Worm (Caenorhabditis elegans): ENCODE measurements around the gene F52E1.9.

F52E1.9 gene

ce11 chrV:8426210-8426609 lies 23.7 kb upstream of the F52E1.9 start:
- no peak for TF ChIP-seq mdl-1 (tag; optimal IDR thresholded peaks at IDR 0.05)
- TF ChIP-seq ztf-4 (tag; optimal IDR thresholded peaks at IDR 0.05), result no peak
- TF ChIP-seq fos-1 (tag; optimal IDR thresholded peaks at IDR 0.05), result no peak
- TF ChIP-seq pha-4 (tag; optimal IDR thresholded peaks at IDR 0.05), result peak; percentile 14
- no peak for TF ChIP-seq ceh-9 (tag; optimal IDR thresholded peaks at IDR 0.05)
- TF ChIP-seq mml-1 (tag; optimal IDR thresholded peaks at IDR 0.05), result no peak
- no peak for TF ChIP-seq ZK546.5 (tag; optimal IDR thresholded peaks at IDR 0.05)
- TF ChIP-seq nfya-1 (tag; optimal IDR thresholded peaks at IDR 0.05; ENCODE audit: insufficient read depth), result peak; percentile 37
- no peak for TF ChIP-seq daf-12 (tag; optimal IDR thresholded peaks at IDR 0.05)

- TF ChIP-seq elt-2 (tag; optimal IDR thresholded peaks at IDR 0.05), result peak; percentile 92
- TF ChIP-seq nhr-67 (tag; optimal IDR thresholded peaks at IDR 0.05), result no peak
- peak; percentile 9 for TF ChIP-seq jun-1 (tag; optimal IDR thresholded peaks at IDR 0.05)
- TF ChIP-seq pqm-1 (tag; optimal IDR thresholded peaks at IDR 0.05), result peak; percentile 88
- peak; percentile 23 for TF ChIP-seq ztf-4 (tag; optimal IDR thresholded peaks at IDR 0.05)
- peak; percentile 73 for TF ChIP-seq pha-4 (tag; optimal IDR thresholded peaks at IDR 0.05)
- no peak for TF ChIP-seq lsy-12 (tag; optimal IDR thresholded peaks at IDR 0.05)
- TF ChIP-seq ama-1 (optimal IDR thresholded peaks at IDR 0.05), result peak; percentile 16
- peak; percentile 14 for TF ChIP-seq nhr-25 (tag; optimal IDR thresholded peaks at IDR 0.05)
These were observed 22.7 kb upstream of the F52E1.9 start for ce11 chrV:8424840-8425814.

- TF ChIP-seq nhr-77 (tag; optimal IDR thresholded peaks at IDR 0.05), result no peak
- TF ChIP-seq lin-39 (tag; optimal IDR thresholded peaks at IDR 0.05), result no peak
- peak; percentile 69 for TF ChIP-seq nfya-1 (tag; optimal IDR thresholded peaks at IDR 0.05; ENCODE audit: insufficient read depth)
These were observed 14.8 kb upstream of the F52E1.9 start for ce11 chrV:8417271-8417670.

- TF ChIP-seq elt-1 (tag; optimal IDR thresholded peaks at IDR 0.05), result no peak
- TF ChIP-seq nhr-76 (tag; optimal IDR thresholded peaks at IDR 0.05), result no peak
- TF ChIP-seq egl-27 (tag; optimal IDR thresholded peaks at IDR 0.05), result no peak
- TF ChIP-seq ama-1 (optimal IDR thresholded peaks at IDR 0.05), result no peak
- TF ChIP-seq mml-1 (tag; optimal IDR thresholded peaks at IDR 0.05), result no peak
- TF ChIP-seq fkh-10 (GFP tag; optimal IDR thresholded peaks at IDR 0.05), result no peak
- TF ChIP-seq nhr-12 (tag; optimal IDR thresholded peaks at IDR 0.05), result no peak
These were observed 12.7 kb upstream of the F52E1.9 start for ce11 chrV:8415113-8415530.

ce11 chrV:8414036-8414728 lies 11.7 kb upstream of the F52E1.9 start, which contains the start of gene pos-1:
TSS of gene pos-1 (plus strand) at chrV:8414086.
- no peak for TF ChIP-seq snpc-4 (tag; optimal IDR thresholded peaks at IDR 0.05)

- no peak for TF ChIP-seq nhr-23 (tag; optimal IDR thresholded peaks at IDR 0.05)
- no peak for TF ChIP-seq nhr-77 (tag; optimal IDR thresholded peaks at IDR 0.05)
- TF ChIP-seq pqm-1 (tag; optimal IDR thresholded peaks at IDR 0.05), result no peak
- TF ChIP-seq hmg-11 (tag; optimal IDR thresholded peaks at IDR 0.05), result no peak
- no peak for TF ChIP-seq fkh-2 (tag; optimal IDR thresholded peaks at IDR 0.05)
- TF ChIP-seq zag-1 (tag; optimal IDR thresholded peaks at IDR 0.05), result no peak
- no peak for TF ChIP-seq mml-1 (tag; optimal IDR thresholded peaks at IDR 0.05)
- TF ChIP-seq nhr-11 (tag; optimal IDR thresholded peaks at IDR 0.05), result no peak
These were observed 11.1 kb upstream of the F52E1.9 start, which contains the start of gene vha-18 for ce11 chrV:8413432-8414021. TSS of gene vha-18 (minus strand) at chrV:8413482.

Measured in whole organism, L3 larva.